Fruit fly (Drosophila melanogaster) whole organism, embryonic: ENCODE data around the gene dod.
A peak's percentile ranks its signal among the peaks of the same experiment; 100 is the strongest.

Experiments used
- CG10274 ChIP-seq: fragments of 200-800 bp; sonication (Bioruptor generic); optimal IDR thresholded peaks from 3 replicates; lab custom pipeline; 2017; ENCODE audit warnings: missing biosample characterization, mild to moderate bottlenecking, missing genetic modification characterization
- CG13624 ChIP-seq: fragments of 200-800 bp; sonication (Bioruptor generic); optimal IDR thresholded peaks from 2 replicates; lab custom pipeline; 2016; ENCODE audit warnings: missing biosample characterization, missing genetic modification characterization
- CG14710 ChIP-seq: fragments of 200-800 bp; sonication (Bioruptor generic); optimal IDR thresholded peaks from 3 replicates; lab custom pipeline; 2019; ENCODE audit warnings: missing biosample characterization, mild to moderate bottlenecking, missing genetic modification characterization, moderate library complexity
- CG15514 ChIP-seq: fragments of 200-800 bp; sonication (Bioruptor generic); optimal IDR thresholded peaks from 3 replicates; lab custom pipeline; 2017; ENCODE audit warnings: missing biosample characterization, missing genetic modification characterization, mild to moderate bottlenecking, moderate library complexity, missing genetic modification reagents
- CG1603 ChIP-seq: fragments of 200-800 bp; sonication (Bioruptor generic); optimal IDR thresholded peaks from 2 replicates; lab custom pipeline; 2019; ENCODE audit warnings: missing biosample characterization, mild to moderate bottlenecking, missing genetic modification characterization, moderate library complexity
- CG16779 ChIP-seq: fragments of 200-800 bp; sonication (Bioruptor generic); IDR thresholded peaks from 2 replicates; pipeline ENCODE4 v1.3.6; 2022; ENCODE audit warnings: missing biosample characterization, missing genetic modification characterization
- CG16813 ChIP-seq: fragments of 200-800 bp; sonication (Bioruptor generic); IDR thresholded peaks from 3 replicates; pipeline ENCODE4 v1.3.6; 2022; ENCODE audit warnings: missing biosample characterization, missing genetic modification characterization; ENCODE audit not compliant: partially characterized antibody
- CG17359 ChIP-seq: fragments of 200-800 bp; sonication (Bioruptor generic); optimal IDR thresholded peaks from 3 replicates; lab custom pipeline; 2018; ENCODE audit warnings: missing biosample characterization, mild to moderate bottlenecking, missing genetic modification characterization, moderate library complexity
- CG17361 ChIP-seq: fragments of 200-800 bp; sonication (Bioruptor generic); IDR thresholded peaks from 3 replicates; pipeline ENCODE4 v1.3.6; 2022; ENCODE audit warnings: missing biosample characterization, missing genetic modification characterization
- CG17385 ChIP-seq: fragments of 200-800 bp; sonication (Bioruptor generic); optimal IDR thresholded peaks from 3 replicates; lab custom pipeline; 2018; ENCODE audit warnings: missing biosample characterization, mild to moderate bottlenecking, missing genetic modification characterization
- CG17802 ChIP-seq: fragments of 200-800 bp; sonication (Bioruptor generic); optimal IDR thresholded peaks from 2 replicates; lab custom pipeline; 2018; ENCODE audit warnings: missing biosample characterization, mild to moderate bottlenecking, missing genetic modification characterization, moderate library complexity
- CG18764 ChIP-seq: fragments of 200-800 bp; sonication (Bioruptor generic); optimal IDR thresholded peaks from 3 replicates; lab custom pipeline; 2016; ENCODE audit warnings: missing biosample characterization, missing genetic modification characterization
- CG2712 ChIP-seq: fragments of 200-800 bp; optimal IDR thresholded peaks from 3 replicates; lab custom pipeline; 2019; ENCODE audit warnings: missing biosample characterization, mild to moderate bottlenecking, missing genetic modification characterization, moderate library complexity
- CG2875 ChIP-seq: fragments of 200-800 bp; sonication (Bioruptor generic); optimal IDR thresholded peaks from 2 replicates; lab custom pipeline; 2017; ENCODE audit warnings: missing biosample characterization, mild to moderate bottlenecking, missing genetic modification characterization, missing genetic modification reagents
- CG3281 ChIP-seq: fragments of 200-800 bp; sonication (Bioruptor generic); optimal IDR thresholded peaks from 3 replicates; lab custom pipeline; 2017; ENCODE audit warnings: missing biosample characterization, mild to moderate bottlenecking, missing genetic modification characterization
- CG6791 ChIP-seq: fragments of 200-800 bp; sonication (Bioruptor generic); IDR thresholded peaks from 3 replicates; pipeline ENCODE4 v1.3.6; 2022; ENCODE audit warnings: missing biosample characterization, missing genetic modification characterization; ENCODE audit not compliant: partially characterized antibody
- CG8281 ChIP-seq: fragments of 200-800 bp; sonication (Bioruptor generic); optimal IDR thresholded peaks from 2 replicates; lab custom pipeline; 2018; ENCODE audit warnings: missing biosample characterization, mild to moderate bottlenecking, missing genetic modification characterization, moderate library complexity
- CG9876 ChIP-seq: fragments of 200-800 bp; sonication (Bioruptor generic); optimal IDR thresholded peaks from 2 replicates; lab custom pipeline; 2016; ENCODE audit warnings: missing biosample characterization, missing genetic modification characterization
- CHES-1-like ChIP-seq: fragments of 200-800 bp; sonication (Bioruptor generic); optimal IDR thresholded peaks from 2 replicates; lab custom pipeline; 2016; ENCODE audit warnings: missing biosample characterization, missing genetic modification characterization
- CTCF ChIP-seq: fragments of 200-800 bp; sonication (Bioruptor generic); optimal IDR thresholded peaks from 2 replicates; lab custom pipeline; 2017; ENCODE audit warnings: missing biosample characterization, mild to moderate bottlenecking, missing genetic modification characterization, moderate library complexity
- CoRest ChIP-seq: fragments of 200-800 bp; sonication (Bioruptor generic); optimal IDR thresholded peaks from 3 replicates; lab custom pipeline; 2018; ENCODE audit warnings: missing biosample characterization, mild to moderate bottlenecking, missing genetic modification characterization, moderate library complexity
- D ChIP-seq, 2 experiments: fragments of 200-800 bp in 1 of 2; fragments of >200 bp in 1 of 2; sonication (Bioruptor generic) in 1 of 2; optimal IDR thresholded peaks; 2 replicates in 1 of 2; 3 replicates in 1 of 2; lab custom pipeline; 2017; ENCODE audit warnings: mild to moderate bottlenecking in 1 of 2, missing biosample characterization in 1 of 2, missing genetic modification characterization in 1 of 2, missing genetic modification reagents in 1 of 2
- Dp ChIP-seq: fragments of 200-800 bp; sonication (Bioruptor generic); optimal IDR thresholded peaks from 2 replicates; lab custom pipeline; 2018; ENCODE audit warnings: missing biosample characterization, mild to moderate bottlenecking, missing genetic modification characterization, moderate library complexity
- Dref ChIP-seq: fragments of 200-800 bp; sonication (Bioruptor generic); IDR thresholded peaks from 2 replicates; pipeline ENCODE4 v1.3.6; 2022; ENCODE audit warnings: missing biosample characterization, missing genetic modification characterization
- HmgD ChIP-seq: fragments of 200-800 bp; sonication (Bioruptor generic); optimal IDR thresholded peaks from 3 replicates; lab custom pipeline; 2016; ENCODE audit warnings: missing biosample characterization, missing genetic modification characterization
- HmgZ ChIP-seq: fragments of 200-800 bp; sonication (Bioruptor generic); optimal IDR thresholded peaks from 2 replicates; lab custom pipeline; 2018; ENCODE audit warnings: missing biosample characterization, mild to moderate bottlenecking, missing genetic modification characterization
- Hr51 ChIP-seq, 2 experiments: fragments of 200-800 bp; sonication (Bioruptor generic); optimal IDR thresholded peaks; 2 replicates in 1 of 2; 3 replicates in 1 of 2; lab custom pipeline; 2016 to 2018; ENCODE audit warnings: missing biosample characterization in 2 of 2, missing genetic modification characterization in 2 of 2, mild to moderate bottlenecking in 1 of 2, moderate library complexity in 1 of 2
- NfI ChIP-seq: fragments of 200-800 bp; sonication (Bioruptor generic); optimal IDR thresholded peaks from 3 replicates; lab custom pipeline; 2018; ENCODE audit warnings: missing biosample characterization, mild to moderate bottlenecking, missing genetic modification characterization, moderate library complexity
- bbx ChIP-seq: fragments of 200-800 bp; sonication (Bioruptor generic); IDR thresholded peaks from 2 replicates; pipeline ENCODE4 v1.3.6; 2022; ENCODE audit warnings: missing biosample characterization, missing genetic modification characterization; ENCODE audit not compliant: partially characterized antibody
- bigmax ChIP-seq: fragments of 200-800 bp; sonication (Bioruptor generic); optimal IDR thresholded peaks from 2 replicates; lab custom pipeline; 2018; ENCODE audit warnings: missing biosample characterization, mild to moderate bottlenecking, missing genetic modification characterization
- corto ChIP-seq: fragments of 200-800 bp; sonication (Bioruptor generic); optimal IDR thresholded peaks from 2 replicates; lab custom pipeline; 2016; ENCODE audit warnings: missing biosample characterization, mild to moderate bottlenecking, missing genetic modification characterization, moderate library complexity
- croc ChIP-seq: fragments of 200-800 bp; sonication (Bioruptor generic); conservative IDR thresholded peaks from 3 replicates; pipeline ENCODE4 v1.3.6; 2022; ENCODE audit warnings: missing biosample characterization, missing genetic modification characterization
- crol ChIP-seq: fragments of 200-800 bp; sonication (Bioruptor generic); IDR thresholded peaks from 2 replicates; pipeline ENCODE4 v1.3.6; 2022; ENCODE audit warnings: missing biosample characterization, missing genetic modification characterization
- exex ChIP-seq: fragments of 200-800 bp; sonication (Bioruptor generic); optimal IDR thresholded peaks from 4 replicates; lab custom pipeline; 2018; ENCODE audit warnings: missing biosample characterization, mild to moderate bottlenecking, missing genetic modification characterization, moderate library complexity
- fd64A ChIP-seq: fragments of 200-800 bp; sonication (Bioruptor generic); optimal IDR thresholded peaks from 3 replicates; lab custom pipeline; 2018; ENCODE audit warnings: missing biosample characterization, mild to moderate bottlenecking, missing genetic modification characterization
- gcm ChIP-seq: fragments of 200-800 bp; sonication (Bioruptor generic); optimal IDR thresholded peaks from 2 replicates; lab custom pipeline; 2019; ENCODE audit warnings: missing biosample characterization, mild to moderate bottlenecking, missing genetic modification characterization, moderate library complexity
- her ChIP-seq: fragments of 200-800 bp; sonication (Bioruptor generic); optimal IDR thresholded peaks from 2 replicates; lab custom pipeline; 2016; ENCODE audit warnings: missing biosample characterization, missing genetic modification characterization
- insv ChIP-seq, 2 experiments: fragments of 200-800 bp; sonication (Bioruptor generic); optimal IDR thresholded peaks; 3 replicates each; lab custom pipeline; 2016 to 2018; ENCODE audit warnings: missing biosample characterization in 2 of 2, missing genetic modification characterization in 2 of 2
- org-1 ChIP-seq: fragments of 200-800 bp; sonication (Bioruptor generic); optimal IDR thresholded peaks from 2 replicates; lab custom pipeline; 2017; ENCODE audit warnings: missing biosample characterization, missing genetic modification characterization
- p53 ChIP-seq: fragments of 200-800 bp; sonication (Bioruptor generic); optimal IDR thresholded peaks from 2 replicates; lab custom pipeline; 2016; ENCODE audit warnings: missing biosample characterization, missing genetic modification characterization
- pb ChIP-seq: fragments of 200-800 bp; sonication (Bioruptor generic); optimal IDR thresholded peaks from 3 replicates; lab custom pipeline; 2016; ENCODE audit warnings: missing biosample characterization, missing genetic modification characterization
- pfk ChIP-seq: fragments of 200-800 bp; sonication (Bioruptor generic); optimal IDR thresholded peaks from 2 replicates; lab custom pipeline; 2018; ENCODE audit warnings: missing biosample characterization, mild to moderate bottlenecking, missing genetic modification characterization, moderate library complexity
- slbo ChIP-seq: fragments of 200-800 bp; sonication (Bioruptor generic); IDR thresholded peaks from 2 replicates; pipeline ENCODE4 v1.3.6; 2022; ENCODE audit warnings: missing biosample characterization, missing genetic modification characterization
- sqz ChIP-seq: fragments of 200-800 bp; sonication (Bioruptor generic); optimal IDR thresholded peaks from 3 replicates; lab custom pipeline; 2018; ENCODE audit warnings: missing biosample characterization, mild to moderate bottlenecking, missing genetic modification characterization
- unpg ChIP-seq: fragments of 200-800 bp; sonication (Bioruptor generic); optimal IDR thresholded peaks from 3 replicates; lab custom pipeline; 2018; ENCODE audit warnings: missing biosample characterization, mild to moderate bottlenecking, missing genetic modification characterization, moderate library complexity
- zfh1 ChIP-seq: fragments of 200-800 bp; sonication (Bioruptor generic); IDR thresholded peaks from 3 replicates; pipeline ENCODE4 v1.3.6; 2022; ENCODE audit warnings: missing biosample characterization, missing genetic modification characterization
- zfh2 ChIP-seq: fragments of 200-800 bp; sonication (Bioruptor generic); optimal IDR thresholded peaks from 2 replicates; lab custom pipeline; 2016; ENCODE audit warnings: missing biosample characterization, missing genetic modification characterization

The dod gene

dm6 chrX:21369149-21369988 lies 24.2 kb downstream of the dod start (continued):
- TF ChIP-seq bbx (GFP tag; lab: Robert Waterston, UW) (peak; percentile 54), CG18764 (no peak), zfh1 (no peak), insv (GFP tag; optimal IDR thresholded peaks at IDR 0.05; lab: Kevin White, UChicago) (no peak), CG8281 (tag; lab: Kevin White, UChicago) (no peak), CG17359 (tag; lab: Kevin White, UChicago) (no peak), p53 (GFP tag; lab: Kevin White, UChicago) (no peak), croc (GFP tag; lab: Robert Waterston, UW) (no peak), CHES-1-like (peak; percentile 2), Hr51 (GFP tag; optimal IDR thresholded peaks at IDR 0.05; lab: Kevin White, UChicago) (no peak), bigmax (GFP tag; lab: Kevin White, UChicago) (no peak), pfk (no peak), slbo (0 out of 2 replicates have a peak, but pooled peaks have one; percentile 19), sqz (GFP tag; lab: Kevin White, UChicago) (no peak), CG16813 (GFP tag; lab: Robert Waterston, UW) (no peak), exex (tag; lab: Kevin White, UChicago) (peak; percentile 1), CG16779 (no peak), NfI (GFP tag; lab: Kevin White, UChicago) (no peak), CG14710 (tag; lab: Kevin White, UChicago) (peak; percentile 2), CG2875 (GFP tag; lab: Kevin White, UChicago) (no peak), CoRest (tag; lab: Kevin White, UChicago) (no peak)

DNA sequence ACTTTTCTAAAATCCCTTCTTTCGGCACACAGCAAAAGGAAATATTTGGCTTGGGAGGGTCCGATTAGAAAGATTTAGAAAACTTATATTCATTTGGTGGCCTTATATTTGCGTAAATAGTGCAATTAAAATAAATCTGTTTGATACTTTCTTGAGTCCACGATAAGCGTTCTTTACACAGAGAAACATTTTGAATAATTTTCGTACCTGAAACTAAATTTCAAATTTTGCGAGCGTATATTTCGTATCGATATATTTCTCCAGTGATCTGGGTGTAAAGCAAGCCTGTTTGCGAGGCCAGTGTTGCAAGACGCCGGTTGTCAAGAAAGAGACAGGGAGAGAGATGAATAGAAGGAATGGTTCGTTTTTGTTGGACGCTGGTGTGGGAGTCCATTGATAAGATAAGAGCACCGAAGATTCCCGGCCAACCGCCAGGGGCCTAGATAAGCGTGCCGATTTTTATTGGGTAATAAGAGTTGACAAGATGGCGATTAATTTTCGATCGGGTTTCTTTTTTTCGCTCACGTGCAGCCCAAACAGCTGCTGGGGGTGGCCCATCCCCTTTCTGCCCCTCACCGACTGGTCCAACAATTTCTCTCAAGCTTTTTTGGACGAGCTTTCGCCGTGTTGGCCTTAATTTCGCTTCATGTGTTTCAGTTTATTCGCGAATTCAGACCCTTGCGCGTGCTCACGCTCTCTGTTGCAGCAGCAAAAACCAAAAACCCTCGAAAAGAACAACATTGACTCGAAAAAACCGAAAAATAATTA lies 28.7 kb downstream of the dod start, which contains the start of gene slgA:
TSS of gene slgA (plus strand) at position 344 of the 768 bp plus-strand sequence.
- peak; percentile 30 for TF ChIP-seq her (GFP tag; lab: Kevin White, UChicago)
- peak; percentile 59 for TF ChIP-seq CG13624 (GFP tag; lab: Kevin White, UChicago)
- TF ChIP-seq CG2712 (tag; lab: Kevin White, UChicago), result no peak
- TF ChIP-seq corto, result no peak
- peak; percentile 83 for TF ChIP-seq crol (GFP tag; lab: Robert Waterston, UW)
- TF ChIP-seq CTCF, result no peak
- peak; percentile 78 for TF ChIP-seq HmgZ (tag; lab: Kevin White, UChicago)
- peak; percentile 62 for TF ChIP-seq HmgD (GFP tag; lab: Kevin White, UChicago)
- peak; percentile 2 for TF ChIP-seq CG17385
- peak; percentile 53 for TF ChIP-seq zfh2 (GFP tag; lab: Kevin White, UChicago)
- TF ChIP-seq CG1603 (tag; lab: Kevin White, UChicago), result peak; percentile 60
- peak; percentile 80 for TF ChIP-seq Dp (GFP tag; lab: Kevin White, UChicago)
- TF ChIP-seq CG10274 (GFP tag; lab: Kevin White, UChicago), result no peak
- TF ChIP-seq fd64A (GFP tag; lab: Kevin White, UChicago), result no peak
- TF ChIP-seq CG17361, result peak; percentile 23; the same call in 1 of the 3 replicates
- TF ChIP-seq CG15514 (GFP tag; lab: Kevin White, UChicago), result peak; percentile 65
- peak; percentile 1 for TF ChIP-seq CG17802 (tag; lab: Kevin White, UChicago)
- no peak for TF ChIP-seq org-1
- no peak for TF ChIP-seq unpg (GFP tag; lab: Kevin White, UChicago)
- TF ChIP-seq CG9876, result peak; percentile 19
- TF ChIP-seq gcm (GFP tag; lab: Kevin White, UChicago), result no peak
- peak; percentile 82 for TF ChIP-seq Dref (GFP tag; lab: Robert Waterston, UW)
- peak; percentile 15 for TF ChIP-seq pb
- peak; percentile 35 for TF ChIP-seq CG3281 (GFP tag; lab: Kevin White, UChicago)
- TF ChIP-seq D (optimal IDR thresholded peaks at IDR 0.05; lab: Kevin White, UChicago), result no peak
- no peak for TF ChIP-seq D (GFP tag; optimal IDR thresholded peaks at IDR 0.05; lab: Kevin White, UChicago)
- TF ChIP-seq CG6791 (GFP tag; lab: Robert Waterston, UW), result peak; percentile 78
